Worm (Caenorhabditis elegans): ENCODE measurements around the gene alr-1.

Gene alr-1

DNA sequence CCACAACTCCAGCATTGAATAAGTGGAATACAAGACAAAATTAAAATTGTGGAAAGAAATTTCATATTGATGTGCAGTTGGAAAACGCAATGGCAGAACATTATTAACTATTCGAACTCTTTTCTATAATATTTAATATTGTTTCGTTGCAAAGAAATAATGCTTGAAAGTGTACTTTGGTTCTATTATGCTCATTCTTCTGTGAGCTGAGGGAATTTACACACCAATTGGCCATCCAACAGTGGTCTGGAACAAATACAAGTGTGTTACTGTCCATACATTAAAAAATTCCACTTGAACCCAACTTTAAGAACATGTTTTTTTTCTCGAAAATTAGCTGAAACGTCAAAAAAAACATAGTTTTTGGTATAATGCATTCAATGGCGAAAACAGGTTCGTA is 45.8 kb downstream of the alr-1 start, which contains the start of gene W04G3.13:
Gene W04G3.13 (minus strand): TSS at position 101 of the 400 bp plus-strand sequence.
- no peak for TF ChIP-seq nhr-67 (tag; optimal IDR thresholded peaks at IDR 0.05)
- TF ChIP-seq nhr-237 (tag; optimal IDR thresholded peaks at IDR 0.05): no peak
- no peak for TF ChIP-seq elt-2 (tag; optimal IDR thresholded peaks at IDR 0.05)
- TF ChIP-seq pqm-1 (tag; optimal IDR thresholded peaks at IDR 0.05): no peak
- no peak for TF ChIP-seq nhr-28 (tag; optimal IDR thresholded peaks at IDR 0.05)
- TF ChIP-seq lin-39 (tag; optimal IDR thresholded peaks at IDR 0.05): no peak

ce11 chrX:11078150-11078549 is 47.3 kb downstream of the alr-1 start, which contains the start of gene W04G3.10:
Gene W04G3.10, minus strand, starts transcription at chrX:11078250.
- TF ChIP-seq elt-1 (tag; optimal IDR thresholded peaks at IDR 0.05): no peak

DNA sequence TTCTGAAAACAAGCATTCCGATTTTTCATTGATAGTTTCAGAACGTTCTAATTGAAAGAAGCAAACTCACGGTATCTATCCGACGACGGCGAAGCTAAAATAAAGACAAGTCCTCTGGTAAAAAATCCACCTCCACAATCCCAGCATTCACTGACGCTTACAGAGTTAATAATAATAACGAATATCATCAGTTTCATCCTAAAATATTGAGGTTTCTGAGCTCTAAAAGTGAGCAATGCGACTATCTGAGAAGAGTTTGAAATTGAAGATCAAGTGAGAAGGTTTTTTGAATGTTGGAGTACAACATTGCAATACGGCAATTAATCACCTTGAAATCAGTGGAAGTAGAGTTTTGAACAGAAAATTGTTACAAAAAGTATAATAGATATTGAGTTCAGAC is 48.9 kb downstream of the alr-1 start, which contains the start of gene W04G3.12:
Gene W04G3.12 (minus strand): TSS at position 311 of the 400 bp plus-strand sequence.
- no peak for TF ChIP-seq elt-1 (tag; optimal IDR thresholded peaks at IDR 0.05)
- TF ChIP-seq ceh-82 (tag; optimal IDR thresholded peaks at IDR 0.05): no peak
- no peak for TF ChIP-seq pqm-1 (tag; optimal IDR thresholded peaks at IDR 0.05)
- no peak for TF ChIP-seq zag-1 (tag; optimal IDR thresholded peaks at IDR 0.05)
- no peak for TF ChIP-seq ztf-4 (tag; optimal IDR thresholded peaks at IDR 0.05)
- no peak for TF ChIP-seq unc-39 (tag; optimal IDR thresholded peaks at IDR 0.05)
- TF ChIP-seq nhr-237 (tag; optimal IDR thresholded peaks at IDR 0.05): no peak
- no peak for TF ChIP-seq mml-1 (tag; optimal IDR thresholded peaks at IDR 0.05)
- no peak for TF ChIP-seq pha-4 (tag; optimal IDR thresholded peaks at IDR 0.05)
- TF ChIP-seq ama-1 (optimal IDR thresholded peaks at IDR 0.05): no peak
- TF ChIP-seq snpc-4 (tag; optimal IDR thresholded peaks at IDR 0.05): no peak
- no peak for TF ChIP-seq aly-2 (tag; optimal IDR thresholded peaks at IDR 0.05)
- TF ChIP-seq lin-39 (tag; optimal IDR thresholded peaks at IDR 0.05): no peak
- TF ChIP-seq egl-5 (tag; optimal IDR thresholded peaks at IDR 0.05): no peak
- no peak for TF ChIP-seq R02D3.7 (tag; optimal IDR thresholded peaks at IDR 0.05)
- TF ChIP-seq skn-1 (tag; optimal IDR thresholded peaks at IDR 0.05): no peak

- TF ChIP-seq pha-4 (tag; optimal IDR thresholded peaks at IDR 0.05) (no peak), nhr-237 (tag; optimal IDR thresholded peaks at IDR 0.05) (no peak), fkh-2 (tag; optimal IDR thresholded peaks at IDR 0.05) (no peak), R02D3.7 (tag; optimal IDR thresholded peaks at IDR 0.05) (no peak), ceh-82 (tag; optimal IDR thresholded peaks at IDR 0.05) (no peak), skn-1 (tag; optimal IDR thresholded peaks at IDR 0.05) (no peak), nhr-23 (tag; optimal IDR thresholded peaks at IDR 0.05) (no peak), snpc-4 (tag; optimal IDR thresholded peaks at IDR 0.05) (no peak), ztf-4 (tag; optimal IDR thresholded peaks at IDR 0.05) (no peak), jun-1 (tag; optimal IDR thresholded peaks at IDR 0.05) (no peak), zag-1 (tag; optimal IDR thresholded peaks at IDR 0.05) (no peak), lsy-12 (tag; optimal IDR thresholded peaks at IDR 0.05) (no peak), nhr-76 (tag; optimal IDR thresholded peaks at IDR 0.05) (no peak), lin-15B (tag; optimal IDR thresholded peaks at IDR 0.05) (no peak), ceh-28 (tag; optimal IDR thresholded peaks at IDR 0.05) (no peak), ama-1 (optimal IDR thresholded peaks at IDR 0.05) (no peak), eor-1 (tag; optimal IDR thresholded peaks at IDR 0.05) (no peak), fkh-10 (GFP tag; optimal IDR thresholded peaks at IDR 0.05) (no peak)
Observed at ce11 chrX:11073358-11073757, 52.1 kb downstream of the alr-1 start, which contains the start of gene W04G3.5. Gene W04G3.5, plus strand, starts transcription at chrX:11073658.

DNA sequence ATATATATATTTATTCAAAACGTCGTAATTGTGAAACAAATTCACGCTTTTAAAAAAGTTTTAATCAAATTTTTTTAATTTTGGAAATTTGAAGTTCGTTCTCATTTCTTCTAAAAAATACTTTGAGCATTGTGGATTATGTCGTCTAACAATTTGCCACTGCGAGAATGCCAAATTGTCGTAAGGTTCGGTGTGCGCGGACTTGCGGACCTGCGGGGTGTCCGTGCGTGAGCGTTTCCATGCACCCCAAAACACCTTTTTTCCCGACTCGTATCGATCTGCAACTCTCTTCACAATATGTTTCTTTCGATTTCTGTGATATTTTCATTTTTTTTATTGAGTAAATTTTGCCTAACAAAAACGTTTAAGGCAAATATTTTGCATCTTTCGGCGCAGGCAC is 52.7 kb downstream of the alr-1 start:
- TF ChIP-seq elt-2 (tag; optimal IDR thresholded peaks at IDR 0.05) (no peak), nfya-1 (tag; optimal IDR thresholded peaks at IDR 0.05; ENCODE audit: insufficient read depth) (peak; percentile 10)

Measured in whole organism, L3 larva.